Fruit fly (Drosophila melanogaster): Measurements from ENCODE around the gene Mec2.

The Mec2 gene

DNA sequence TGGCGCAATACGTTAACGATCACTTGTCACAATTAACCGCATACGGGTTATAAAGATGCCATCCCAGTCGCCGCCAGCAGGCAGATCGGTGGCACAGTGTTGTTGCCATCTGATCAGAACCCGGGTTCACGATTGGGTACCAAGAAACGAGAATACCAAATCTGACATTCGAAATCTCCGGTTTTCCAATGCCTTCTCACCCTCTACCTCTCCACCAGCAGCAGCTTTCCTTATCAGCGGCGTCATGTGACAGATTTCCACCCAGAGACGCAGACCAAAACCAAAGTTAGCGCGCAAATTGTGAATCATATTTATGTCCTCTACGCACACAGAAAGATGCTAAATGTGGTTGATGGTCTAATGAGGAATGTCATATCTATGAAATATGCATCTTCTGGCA lies 50.8 kb downstream of the Mec2 start:
- TF ChIP-seq rn (GFP tag; IDR thresholded peaks at IDR 0.05) (no peak), CG9948 (tag; optimal IDR thresholded peaks at IDR 0.05) (no peak), CG15710 (tag; optimal IDR thresholded peaks at IDR 0.05) (no peak), CG12605 (GFP tag; IDR thresholded peaks at IDR 0.05) (no peak), CG14655 (GFP tag; optimal IDR thresholded peaks at IDR 0.05) (no peak), CG8301 (tag; optimal IDR thresholded peaks at IDR 0.05) (no peak), CG34367 (tag; optimal IDR thresholded peaks at IDR 0.05) (no peak), CG10348 (GFP tag; IDR thresholded peaks at IDR 0.05) (no peak), Pif1B (GFP tag; optimal IDR thresholded peaks at IDR 0.05) (no peak), EcR (GFP tag; optimal IDR thresholded peaks at IDR 0.05) (no peak)

DNA sequence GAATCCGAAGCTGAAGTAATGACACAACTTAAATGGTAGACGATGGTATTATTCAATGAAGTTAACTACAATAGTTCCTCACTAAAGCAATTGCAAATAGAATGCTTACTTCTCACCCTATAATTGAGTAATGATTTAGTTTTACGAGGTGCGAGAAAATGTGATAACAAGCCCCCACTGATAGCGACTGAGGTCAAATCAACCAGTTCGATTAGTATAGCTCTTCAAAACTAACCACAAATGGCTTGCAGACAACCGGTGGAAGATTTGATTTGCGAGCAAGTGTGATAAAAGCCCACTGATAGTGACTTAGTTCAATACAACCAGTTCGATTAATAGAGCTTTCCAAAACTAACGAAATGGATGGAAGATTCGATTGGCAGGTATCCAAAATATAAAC lies 51.5 kb downstream of the Mec2 start:
- no peak for TF ChIP-seq gl (tag; optimal IDR thresholded peaks at IDR 0.05)
- no peak for TF ChIP-seq CG13204 (GFP tag; optimal IDR thresholded peaks at IDR 0.05)
- no peak for TF ChIP-seq CG17806 (tag; optimal IDR thresholded peaks at IDR 0.05)
- no peak for TF ChIP-seq Pif1B (GFP tag; optimal IDR thresholded peaks at IDR 0.05)
- TF ChIP-seq CG4496 (GFP tag; IDR thresholded peaks at IDR 0.05): no peak
- TF ChIP-seq CG12605 (GFP tag; IDR thresholded peaks at IDR 0.05): no peak
- TF ChIP-seq EcR (GFP tag; optimal IDR thresholded peaks at IDR 0.05): no peak
- no peak for TF ChIP-seq CG34367 (tag; optimal IDR thresholded peaks at IDR 0.05)
- no peak for TF ChIP-seq Snoo (tag; optimal IDR thresholded peaks at IDR 0.05)
- TF ChIP-seq Pif1A (GFP tag; optimal IDR thresholded peaks at IDR 0.05): no peak
- no peak for TF ChIP-seq CG15710 (tag; optimal IDR thresholded peaks at IDR 0.05)
- no peak for TF ChIP-seq CG14655 (GFP tag; optimal IDR thresholded peaks at IDR 0.05)
- TF ChIP-seq D1 (tag; optimal IDR thresholded peaks at IDR 0.05): no peak
- no peak for TF ChIP-seq CG32121 (GFP tag; IDR thresholded peaks at IDR 0.05)
- TF ChIP-seq CG8301 (tag; optimal IDR thresholded peaks at IDR 0.05): no peak
- no peak for TF ChIP-seq CG9948 (tag; optimal IDR thresholded peaks at IDR 0.05)
- no peak for TF ChIP-seq CG10348 (GFP tag; IDR thresholded peaks at IDR 0.05)
- TF ChIP-seq Ets98B (GFP tag; IDR thresholded peaks at IDR 0.05): no peak
- TF ChIP-seq rn (GFP tag; IDR thresholded peaks at IDR 0.05): no peak
- no peak for TF ChIP-seq CG8159 (tag; optimal IDR thresholded peaks at IDR 0.05)
